Worm (Caenorhabditis elegans) whole organism, L1 larva: ENCODE results near the gene smi-1.

Experiments
- Y116A8C.19 ChIP-seq: sonication (generic microtip); optimal IDR thresholded peaks from 2 replicates; lab custom pipeline; 2016; ENCODE audit warnings: missing compliant biosample characterization, missing genetic modification characterization, borderline replicate concordance
- dpl-1 ChIP-seq, 3 experiments: fragments of 150-350 bp in 2 of 3; sonication (generic microtip) in 1 of 3; optimal IDR thresholded peaks; 2 replicates each; lab custom pipeline; 2014 to 2017; ENCODE audit warnings: missing biosample characterization in 3 of 3, missing genetic modification characterization in 3 of 3, missing genetic modification reagents in 3 of 3
- elt-2 ChIP-seq: sonication (generic microtip); optimal IDR thresholded peaks from 2 replicates; lab custom pipeline; 2016; ENCODE audit warnings: missing genetic modification characterization, mild to moderate bottlenecking, inconsistent platforms, missing compliant biosample characterization, missing genetic modification reagents
- lin-13 ChIP-seq: fragments of 150-350 bp; optimal IDR thresholded peaks from 2 replicates; lab custom pipeline; 2014; ENCODE audit warnings: missing biosample characterization, missing genetic modification reagents, missing genetic modification characterization
- lin-39 ChIP-seq: fragments of 150-350 bp; optimal IDR thresholded peaks from 2 replicates; lab custom pipeline; 2014; ENCODE audit warnings: missing biosample characterization, missing genetic modification reagents, missing genetic modification characterization
- mef-2 ChIP-seq: fragments of 150-350 bp; optimal IDR thresholded peaks from 2 replicates; lab custom pipeline; 2014; ENCODE audit warnings: missing biosample characterization, missing genetic modification characterization
- nhr-28 ChIP-seq: fragments of 150-350 bp; optimal IDR thresholded peaks from 2 replicates; lab custom pipeline; 2014; ENCODE audit warnings: missing biosample characterization, missing genetic modification characterization
- nhr-76 ChIP-seq: sonication (generic microtip); optimal IDR thresholded peaks from 2 replicates; lab custom pipeline; 2017; ENCODE audit warnings: missing biosample characterization, missing genetic modification characterization
- pqm-1 ChIP-seq: sonication (generic microtip); optimal IDR thresholded peaks from 3 replicates; lab custom pipeline; 2017; ENCODE audit warnings: missing biosample characterization, missing genetic modification characterization
- skn-1 ChIP-seq: fragments of 150-350 bp; optimal IDR thresholded peaks from 2 replicates; lab custom pipeline; 2014; ENCODE audit warnings: missing biosample characterization, missing genetic modification characterization
- sox-4 ChIP-seq: sonication (generic microtip); optimal IDR thresholded peaks from 2 replicates; lab custom pipeline; 2016; ENCODE audit warnings: missing genetic modification characterization, missing compliant biosample characterization
- unc-62 ChIP-seq: fragments of 150-350 bp; optimal IDR thresholded peaks from 2 replicates; lab custom pipeline; 2014; ENCODE audit warnings: missing biosample characterization, missing genetic modification reagents, missing genetic modification characterization
- unc-86 ChIP-seq: sonication (generic microtip); optimal IDR thresholded peaks from 2 replicates; lab custom pipeline; 2016; ENCODE audit warnings: missing genetic modification characterization, missing compliant biosample characterization
- ztf-11 ChIP-seq, 2 experiments: sonication (generic microtip); optimal IDR thresholded peaks; 2 replicates each; lab custom pipeline; 2016 to 2017; ENCODE audit warnings: missing genetic modification characterization in 2 of 2, missing biosample characterization in 1 of 2, missing compliant biosample characterization in 1 of 2

ce11 chrIII:1905589-1905988 is 27.4 kb downstream of the smi-1 start, which contains the start of the genes B0524.6 and pqn-41:
- TF ChIP-seq pqm-1 (tag; lab: Kevin White, UChicago) (no peak), unc-86 (tag; lab: Kevin White, UChicago) (peak; percentile 58), nhr-76 (tag; lab: Kevin White, UChicago) (no peak), elt-2 (no peak), Y116A8C.19 (tag; lab: Kevin White, UChicago) (no peak), sox-4 (tag; lab: Kevin White, UChicago) (no peak), lin-39 (tag; lab: Kevin White, UChicago) (peak; percentile 4), nhr-28 (tag; lab: Kevin White, UChicago) (no peak), lin-13 (GFP tag; lab: Kevin White, UChicago) (peak; percentile 64), dpl-1 (GFP tag; optimal IDR thresholded peaks at IDR 0.05; lab: Kevin White, UChicago) (peak; percentile 65 to 81 (median 69)), unc-62 (GFP tag; lab: Kevin White, UChicago) (no peak), mef-2 (tag; lab: Kevin White, UChicago) (no peak), ztf-11 (tag; optimal IDR thresholded peaks at IDR 0.05; lab: Kevin White, UChicago) (peak in 1 of 2 experiments; percentile 5), skn-1 (tag; lab: Kevin White, UChicago) (peak; percentile 86)
